Worm (Caenorhabditis elegans) whole organism, late embryonic: ENCODE measurements around the gene C05C10.7.

Experiments
- F13H6.1 ChIP-seq: sonication (generic microtip); optimal IDR thresholded peaks from 2 replicates; lab custom pipeline; 2016; ENCODE audit warnings: missing genetic modification characterization, missing compliant biosample characterization
- ama-1 ChIP-seq: fragments of 150-350 bp; optimal IDR thresholded peaks from 2 replicates; lab custom pipeline; 2014
- dve-1 ChIP-seq: sonication (generic microtip); optimal IDR thresholded peaks from 2 replicates; lab custom pipeline; 2017; ENCODE audit warnings: antibody characterized with exemption, mild to moderate bottlenecking, missing genetic modification characterization, missing compliant biosample characterization
- fkh-6 ChIP-seq: sonication (generic microtip); optimal IDR thresholded peaks from 2 replicates; lab custom pipeline; 2016; ENCODE audit warnings: missing genetic modification characterization, missing compliant biosample characterization

- TF ChIP-seq fkh-6 (tag; lab: Kevin White, UChicago) = no peak
- no peak for TF ChIP-seq F13H6.1 (tag; lab: Kevin White, UChicago)
- TF ChIP-seq dve-1 (tag; lab: Kevin White, UChicago) = no peak
- TF ChIP-seq ama-1 (lab: Kevin White, UChicago) = no peak
These were observed 7.3 kb downstream of the C05C10.7 start, which contains the start of gene pho-11 for ce11 chrII:9931476-9931875.
